Fruit fly (Drosophila melanogaster) whole organism, embryonic: ENCODE data around the gene CG15922.
A peak's percentile ranks its signal among the peaks of the same experiment; 100 is the strongest.

Source experiments
- Atf6 ChIP-seq: fragments of 200-800 bp; sonication (Bioruptor generic); IDR thresholded peaks from 2 replicates; pipeline ENCODE4 v1.3.6; 2022; ENCODE audit warnings: missing biosample characterization, missing genetic modification characterization
- Awh ChIP-seq: fragments of 200-800 bp; sonication (Bioruptor generic); IDR thresholded peaks from 2 replicates; pipeline ENCODE4, ENCODE4 v1.3.6; 2022; ENCODE audit warnings: missing biosample characterization, missing genetic modification characterization
- B-H2 ChIP-seq: fragments of 200-800 bp; sonication (Bioruptor generic); optimal IDR thresholded peaks from 2 replicates; lab custom pipeline; 2018; ENCODE audit warnings: missing biosample characterization, mild to moderate bottlenecking, missing genetic modification characterization
- Bgb ChIP-seq: fragments of 200-800 bp; sonication (Bioruptor generic); IDR thresholded peaks from 2 replicates; pipeline ENCODE4 v1.3.6; 2022; ENCODE audit warnings: missing biosample characterization, missing genetic modification characterization; ENCODE audit not compliant: partially characterized antibody
- Bteb2 ChIP-seq: fragments of 200-800 bp; sonication (Bioruptor generic); optimal IDR thresholded peaks from 2 replicates; lab custom pipeline; 2016; ENCODE audit warnings: missing biosample characterization, missing genetic modification characterization
- CG10267 ChIP-seq: fragments of 200-800 bp; sonication (Bioruptor generic); optimal IDR thresholded peaks from 2 replicates; lab custom pipeline; 2018; ENCODE audit warnings: missing biosample characterization, mild to moderate bottlenecking, missing genetic modification characterization, moderate library complexity
- CG10274 ChIP-seq: fragments of 200-800 bp; sonication (Bioruptor generic); optimal IDR thresholded peaks from 3 replicates; lab custom pipeline; 2017; ENCODE audit warnings: missing biosample characterization, mild to moderate bottlenecking, missing genetic modification characterization
- CG12071 ChIP-seq: fragments of 200-800 bp; sonication (Bioruptor generic); optimal IDR thresholded peaks from 3 replicates; lab custom pipeline; 2018; ENCODE audit warnings: missing biosample characterization, mild to moderate bottlenecking, missing genetic modification characterization
- CG13624 ChIP-seq: fragments of 200-800 bp; sonication (Bioruptor generic); optimal IDR thresholded peaks from 2 replicates; lab custom pipeline; 2016; ENCODE audit warnings: missing biosample characterization, missing genetic modification characterization
- CG14050 ChIP-seq: fragments of 200-800 bp; sonication (Bioruptor generic); IDR thresholded peaks from 3 replicates; pipeline ENCODE4 v1.3.6; 2022; ENCODE audit warnings: missing biosample characterization, missing genetic modification characterization
- CG1529 ChIP-seq: fragments of 200-800 bp; sonication (Bioruptor generic); optimal IDR thresholded peaks from 3 replicates; lab custom pipeline; 2018; ENCODE audit warnings: missing biosample characterization, missing genetic modification characterization
- CG15479 ChIP-seq: fragments of 200-800 bp; sonication (Bioruptor generic); optimal IDR thresholded peaks from 3 replicates; lab custom pipeline; 2019; ENCODE audit warnings: missing biosample characterization, mild to moderate bottlenecking, missing genetic modification characterization, moderate library complexity
- CG1602 ChIP-seq: fragments of 200-800 bp; sonication (Bioruptor generic); optimal IDR thresholded peaks from 3 replicates; lab custom pipeline; 2016; ENCODE audit warnings: missing biosample characterization, missing genetic modification characterization
- CG2678 ChIP-seq: fragments of 200-800 bp; sonication (Bioruptor generic); optimal IDR thresholded peaks from 3 replicates; lab custom pipeline; 2019; ENCODE audit warnings: missing biosample characterization, mild to moderate bottlenecking, missing genetic modification characterization, moderate library complexity
- CG34422 ChIP-seq: fragments of 200-800 bp; sonication (Bioruptor generic); IDR thresholded peaks from 3 replicates; pipeline ENCODE4 v1.3.6; 2022; ENCODE audit warnings: missing biosample characterization, missing genetic modification characterization
- CG7987 ChIP-seq: fragments of 200-800 bp; sonication (Bioruptor generic); optimal IDR thresholded peaks from 2 replicates; lab custom pipeline; 2018; ENCODE audit warnings: missing biosample characterization, mild to moderate bottlenecking, missing genetic modification characterization, moderate library complexity
- CG9817 ChIP-seq: fragments of 200-800 bp; sonication (Bioruptor generic); optimal IDR thresholded peaks from 2 replicates; lab custom pipeline; 2018; ENCODE audit warnings: missing biosample characterization, mild to moderate bottlenecking, missing genetic modification characterization, moderate library complexity
- Dip3 ChIP-seq: fragments of 200-800 bp; sonication (Bioruptor generic); optimal IDR thresholded peaks from 3 replicates; lab custom pipeline; 2016; ENCODE audit warnings: missing biosample characterization, missing genetic modification characterization
- E2f1 ChIP-seq: fragments of 200-800 bp; sonication (Bioruptor generic); IDR thresholded peaks from 2 replicates; pipeline ENCODE4 v1.3.6; 2022; ENCODE audit warnings: missing biosample characterization, missing genetic modification characterization
- E2f2 ChIP-seq: fragments of 200-800 bp; sonication (Bioruptor generic); IDR thresholded peaks from 2 replicates; pipeline ENCODE4 v1.3.6; 2022; ENCODE audit warnings: missing biosample characterization, missing genetic modification characterization
- Ets65A ChIP-seq: fragments of 200-800 bp; sonication (Bioruptor generic); peaks from one replicate; lab custom pipeline; 2016; ENCODE audit warnings: missing biosample characterization, missing genetic modification characterization
- Fer2 ChIP-seq: fragments of 200-800 bp; sonication (Bioruptor generic); optimal IDR thresholded peaks from 2 replicates; lab custom pipeline; 2018; ENCODE audit warnings: missing biosample characterization, mild to moderate bottlenecking, missing genetic modification characterization, moderate library complexity
- H15 ChIP-seq: fragments of 200-800 bp; sonication (Bioruptor generic); IDR thresholded peaks from 3 replicates; pipeline ENCODE4 v1.3.6; 2022; ENCODE audit warnings: missing biosample characterization, missing genetic modification characterization
- Oaz ChIP-seq: fragments of 200-800 bp; sonication (Bioruptor generic); IDR thresholded peaks from 2 replicates; pipeline ENCODE4 v1.3.6; 2022; ENCODE audit warnings: missing biosample characterization, missing genetic modification characterization
- PHDP ChIP-seq: fragments of 200-800 bp; sonication (Bioruptor generic); optimal IDR thresholded peaks from 3 replicates; lab custom pipeline; 2018; ENCODE audit warnings: missing biosample characterization, mild to moderate bottlenecking, missing genetic modification characterization, moderate library complexity
- Poxn ChIP-seq: fragments of 200-800 bp; sonication (Bioruptor generic); IDR thresholded peaks from 2 replicates; pipeline ENCODE4 v1.3.6; 2022; ENCODE audit warnings: missing biosample characterization, missing genetic modification characterization
- Sox100B ChIP-seq: fragments of 200-800 bp; sonication (Bioruptor generic); optimal IDR thresholded peaks from 3 replicates; lab custom pipeline; 2018; ENCODE audit warnings: missing biosample characterization, mild to moderate bottlenecking, missing genetic modification characterization
- Spps ChIP-seq: fragments of 200-800 bp; sonication (Bioruptor generic); optimal IDR thresholded peaks from 2 replicates; lab custom pipeline; 2018; ENCODE audit warnings: missing biosample characterization, mild to moderate bottlenecking, missing genetic modification characterization
- aop ChIP-seq: fragments of 200-800 bp; sonication (Bioruptor generic); IDR thresholded peaks from 2 replicates; pipeline ENCODE4 v1.3.6; 2022; ENCODE audit warnings: missing biosample characterization, missing genetic modification characterization
- az2 ChIP-seq: fragments of 200-800 bp; sonication (Bioruptor generic); optimal IDR thresholded peaks from 3 replicates; lab custom pipeline; 2016; ENCODE audit warnings: missing biosample characterization, missing genetic modification characterization
- ci ChIP-seq: fragments of 200-800 bp; sonication (Bioruptor generic); IDR thresholded peaks from 3 replicates; pipeline ENCODE4 v1.3.6; 2022; ENCODE audit warnings: missing biosample characterization, missing genetic modification characterization
- crc ChIP-seq: fragments of 200-800 bp; sonication (Bioruptor generic); optimal IDR thresholded peaks from 2 replicates; lab custom pipeline; 2016; ENCODE audit warnings: missing biosample characterization, missing genetic modification characterization
- croc ChIP-seq: fragments of 200-800 bp; sonication (Bioruptor generic); conservative IDR thresholded peaks from 3 replicates; pipeline ENCODE4 v1.3.6; 2022; ENCODE audit warnings: missing biosample characterization, missing genetic modification characterization
- dimm ChIP-seq: fragments of 200-800 bp; sonication (Bioruptor generic); IDR thresholded peaks from 2 replicates; pipeline ENCODE4 v1.3.6; 2022; ENCODE audit warnings: missing biosample characterization, missing genetic modification characterization
- eve ChIP-seq, 2 experiments: fragments of >200 bp; optimal IDR thresholded peaks; 2 replicates each; lab custom pipeline; 2017; ENCODE audit warnings: missing biosample characterization in 2 of 2, missing genetic modification characterization in 2 of 2
- fd102C ChIP-seq: fragments of 200-800 bp; sonication (Bioruptor generic); optimal IDR thresholded peaks from 2 replicates; lab custom pipeline; 2018; ENCODE audit warnings: missing biosample characterization, mild to moderate bottlenecking, missing genetic modification characterization, moderate library complexity
- fd3F ChIP-seq: fragments of 200-800 bp; sonication (Bioruptor generic); optimal IDR thresholded peaks from 2 replicates; lab custom pipeline; 2018; ENCODE audit warnings: missing biosample characterization, mild to moderate bottlenecking, missing genetic modification characterization, moderate library complexity
- fru ChIP-seq: fragments of >200 bp; optimal IDR thresholded peaks from 2 replicates; lab custom pipeline; 2017
- grn ChIP-seq: fragments of 200-800 bp; sonication (Bioruptor generic); optimal IDR thresholded peaks from 3 replicates; lab custom pipeline; 2017; ENCODE audit warnings: missing biosample characterization, missing genetic modification characterization
- jigr1 ChIP-seq: fragments of 200-800 bp; sonication (Bioruptor generic); IDR thresholded peaks from 3 replicates; pipeline ENCODE4 v1.3.6; 2022; ENCODE audit warnings: missing biosample characterization, missing genetic modification characterization
- knrl ChIP-seq: fragments of 200-800 bp; sonication (Bioruptor generic); IDR thresholded peaks from 3 replicates; pipeline ENCODE4 v1.3.6; 2022; ENCODE audit warnings: missing biosample characterization, missing genetic modification characterization; ENCODE audit not compliant: partially characterized antibody
- nom ChIP-seq: fragments of 200-800 bp; sonication (Bioruptor generic); optimal IDR thresholded peaks from 2 replicates; lab custom pipeline; 2017; ENCODE audit warnings: missing biosample characterization, missing genetic modification characterization, mild to moderate bottlenecking, moderate library complexity, missing genetic modification reagents
- p53 ChIP-seq: fragments of 200-800 bp; sonication (Bioruptor generic); optimal IDR thresholded peaks from 2 replicates; lab custom pipeline; 2016; ENCODE audit warnings: missing biosample characterization, missing genetic modification characterization
- pb ChIP-seq: fragments of 200-800 bp; sonication (Bioruptor generic); optimal IDR thresholded peaks from 3 replicates; lab custom pipeline; 2016; ENCODE audit warnings: missing biosample characterization, missing genetic modification characterization
- psq ChIP-seq: fragments of 200-800 bp; sonication (Bioruptor generic); optimal IDR thresholded peaks from 2 replicates; lab custom pipeline; 2017; ENCODE audit warnings: missing biosample characterization, missing genetic modification characterization
- schlank ChIP-seq: fragments of 200-800 bp; sonication (Bioruptor generic); optimal IDR thresholded peaks from 2 replicates; lab custom pipeline; 2018; ENCODE audit warnings: missing biosample characterization, mild to moderate bottlenecking, missing genetic modification characterization
- scrt ChIP-seq: fragments of 200-800 bp; sonication (Bioruptor generic); optimal IDR thresholded peaks from 2 replicates; lab custom pipeline; 2018; ENCODE audit warnings: missing biosample characterization, mild to moderate bottlenecking, missing genetic modification characterization, moderate library complexity
- sima ChIP-seq: fragments of 200-800 bp; sonication (Bioruptor generic); optimal IDR thresholded peaks from 2 replicates; lab custom pipeline; 2016; ENCODE audit warnings: missing biosample characterization, missing genetic modification characterization
- slbo ChIP-seq: fragments of 200-800 bp; sonication (Bioruptor generic); IDR thresholded peaks from 2 replicates; pipeline ENCODE4 v1.3.6; 2022; ENCODE audit warnings: missing biosample characterization, missing genetic modification characterization
- ttk ChIP-seq: fragments of 200-800 bp; sonication (Bioruptor generic); IDR thresholded peaks from 2 replicates; pipeline ENCODE4 v2.1.2; 2022; ENCODE audit warnings: missing biosample characterization, missing genetic modification characterization

CG15922 gene

DNA sequence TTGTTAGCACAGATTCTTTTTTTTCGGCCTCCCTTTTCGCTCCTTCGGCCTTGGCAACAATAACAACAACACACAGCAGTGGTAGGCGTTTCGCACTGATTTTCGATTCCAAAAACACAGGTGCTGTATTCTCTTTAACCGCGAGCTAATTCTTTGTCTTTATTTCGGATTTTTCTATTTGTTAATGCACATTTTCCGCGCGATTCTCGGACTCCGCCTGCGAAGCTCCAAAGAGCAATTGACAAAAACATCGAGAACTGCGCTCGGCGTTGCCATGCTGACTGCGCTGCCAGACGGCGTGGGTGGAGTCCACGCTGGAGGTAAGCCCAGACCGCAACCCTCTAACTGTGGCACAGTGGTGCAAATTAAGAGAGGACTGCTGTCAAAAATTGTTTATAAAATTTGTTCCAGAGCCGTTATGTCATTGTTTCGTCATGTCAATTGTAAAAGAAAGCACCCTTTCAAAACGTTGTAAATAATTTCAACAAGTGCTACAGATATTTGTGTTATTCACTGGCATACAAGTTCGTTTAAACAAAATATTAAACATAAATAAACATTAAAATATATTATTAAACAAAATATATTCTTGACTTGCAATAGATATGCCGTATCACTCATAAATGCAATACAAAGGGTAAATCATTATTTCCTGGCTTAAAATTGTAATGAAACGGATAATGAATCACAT, 2.5 kb downstream of the CG15922 start, which contains the start of the genes DPCoAC and CG5180 (continued):
- TF ChIP-seq Dip3 (GFP tag; lab: Kevin White, UChicago), result peak; percentile 75
- peak; percentile 75 for TF ChIP-seq CG34422
- TF ChIP-seq dimm (GFP tag; lab: Robert Waterston, UW), result 0 out of 2 replicates have a peak, but pooled peaks have one; percentile 19
- TF ChIP-seq CG13624 (GFP tag; lab: Kevin White, UChicago), result peak; percentile 41
- TF ChIP-seq Poxn (GFP tag; lab: Robert Waterston, UW), result no peak
- TF ChIP-seq CG9817 (tag; lab: Kevin White, UChicago), result peak; percentile 56
- no peak for TF ChIP-seq fru (lab: Kevin White, UChicago)
- no peak for TF ChIP-seq CG10274 (GFP tag; lab: Kevin White, UChicago)
- TF ChIP-seq eve (GFP tag; optimal IDR thresholded peaks at IDR 0.05; lab: Kevin White, UChicago), result no peak
- no peak for TF ChIP-seq aop
- TF ChIP-seq fd3F (GFP tag; lab: Kevin White, UChicago), result peak; percentile 48
- TF ChIP-seq crc (GFP tag; lab: Kevin White, UChicago), result peak; percentile 62
- TF ChIP-seq jigr1 (GFP tag; lab: Robert Waterston, UW), result peak; percentile 58; the same call in 2 of the 3 replicates
- peak; percentile 60 for TF ChIP-seq CG10267 (tag; lab: Kevin White, UChicago)
- peak; percentile 46 for TF ChIP-seq PHDP (tag; lab: Kevin White, UChicago)
- peak; percentile 37; the same call in 2 of the 3 replicates for TF ChIP-seq CG14050 (GFP tag; lab: Robert Waterston, UW)
- TF ChIP-seq fd102C (GFP tag; lab: Kevin White, UChicago), result no peak
- TF ChIP-seq grn (GFP tag; lab: Kevin White, UChicago), result no peak
- peak; percentile 52 for TF ChIP-seq E2f1 (GFP tag; lab: Robert Waterston, UW)
- no peak for TF ChIP-seq CG15479 (GFP tag; lab: Kevin White, UChicago)
- peak; percentile 76 for TF ChIP-seq ci (GFP tag; lab: Robert Waterston, UW)
- peak; percentile 54 for TF ChIP-seq B-H2
- TF ChIP-seq CG1529 (GFP tag; lab: Kevin White, UChicago), result no peak
- peak; percentile 47 for TF ChIP-seq scrt (GFP tag; lab: Kevin White, UChicago)
- TF ChIP-seq CG1602 (GFP tag; lab: Kevin White, UChicago), result peak; percentile 55
- TF ChIP-seq sima (GFP tag; lab: Kevin White, UChicago), result no peak
- TF ChIP-seq CG7987 (GFP tag; lab: Kevin White, UChicago), result peak; percentile 53
- TF ChIP-seq Oaz (GFP tag; lab: Robert Waterston, UW), result peak; percentile 54; the same call in 1 of the 2 replicates
- peak; percentile 48 for TF ChIP-seq Sox100B (GFP tag; lab: Kevin White, UChicago)
- peak; percentile 83 for TF ChIP-seq Bgb (GFP tag; lab: Robert Waterston, UW)
- TF ChIP-seq pb (GFP tag; lab: Kevin White, UChicago), result peak; percentile 49
- no peak for TF ChIP-seq Spps (tag; lab: Kevin White, UChicago)
- peak; percentile 37 for TF ChIP-seq Bteb2
- TF ChIP-seq croc, result peak; percentile 35; the same call in 1 of the 3 replicates
- peak; percentile 69 for TF ChIP-seq Awh
- TF ChIP-seq slbo, result peak; percentile 93
- TF ChIP-seq CG2678 (tag; lab: Kevin White, UChicago), result peak; percentile 56
- TF ChIP-seq ttk (GFP tag; lab: Robert Waterston, UW), result peak; percentile 24; the same call in 1 of the 2 replicates
- peak; percentile 61 for TF ChIP-seq H15 (GFP tag; lab: Robert Waterston, UW)
- no peak for TF ChIP-seq CG12071
- TF ChIP-seq nom (GFP tag; lab: Kevin White, UChicago), result peak; percentile 48
- peak; percentile 95 for TF ChIP-seq Ets65A
- TF ChIP-seq az2 (GFP tag; lab: Kevin White, UChicago), result peak; percentile 41
- no peak for TF ChIP-seq Fer2 (tag; lab: Kevin White, UChicago)
- TF ChIP-seq p53 (GFP tag; lab: Kevin White, UChicago), result peak; percentile 6
- TF ChIP-seq knrl, result peak; percentile 48
- TF ChIP-seq E2f2 (GFP tag; lab: Robert Waterston, UW), result peak; percentile 12; the same call in 1 of the 2 replicates
- TF ChIP-seq Atf6, result peak; percentile 32; the same call in 1 of the 2 replicates
- peak; percentile 1 for TF ChIP-seq schlank
- TF ChIP-seq psq, result peak; percentile 36
